Fruit fly (Drosophila melanogaster) whole organism, wandering third instar larva: ENCODE data around the gene fy.

Source experiments
- Abd-B ChIP-seq: fragments of >200 bp; optimal IDR thresholded peaks from 2 replicates; lab custom pipeline; 2017; ENCODE audit warnings: missing biosample characterization, missing genetic modification characterization
- CG32264 ChIP-seq: fragments of 200-800 bp; sonication (Bioruptor generic); optimal IDR thresholded peaks from 2 replicates; lab custom pipeline; 2016; ENCODE audit warnings: missing biosample characterization, missing genetic modification characterization
- CG9705 ChIP-seq: fragments of 200-800 bp; sonication (Bioruptor generic); optimal IDR thresholded peaks from 2 replicates; lab custom pipeline; 2018; ENCODE audit warnings: missing biosample characterization, mild to moderate bottlenecking, missing genetic modification characterization
- CrebA ChIP-seq: fragments of 200-800 bp; sonication (Bioruptor generic); optimal IDR thresholded peaks from 2 replicates; lab custom pipeline; 2016; ENCODE audit warnings: missing biosample characterization, mild to moderate bottlenecking, missing genetic modification characterization, borderline replicate concordance
- Dfd ChIP-seq: fragments of >200 bp; optimal IDR thresholded peaks from 2 replicates; lab custom pipeline; 2017; ENCODE audit warnings: missing biosample characterization, missing genetic modification characterization
- Dif ChIP-seq: fragments of 200-275, 200-300 bp; sonication (Bioruptor generic); optimal IDR thresholded peaks from 2 replicates; lab custom pipeline; 2018; ENCODE audit warnings: missing biosample characterization, missing genetic modification characterization; ENCODE audit not compliant: partially characterized antibody
- GATAd ChIP-seq: sonication (Bioruptor generic); optimal IDR thresholded peaks from 2 replicates; lab custom pipeline; 2016; ENCODE audit warnings: missing biosample characterization, missing genetic modification characterization
- HLH106 ChIP-seq: fragments of 200-800 bp; optimal IDR thresholded peaks from 3 replicates; lab custom pipeline; 2019; ENCODE audit warnings: missing biosample characterization, mild to moderate bottlenecking, missing genetic modification characterization, moderate library complexity
- Hnf4 ChIP-seq: fragments of 200-800 bp; sonication (Bioruptor generic); optimal IDR thresholded peaks from 2 replicates; lab custom pipeline; 2016; ENCODE audit warnings: missing biosample characterization, mild to moderate bottlenecking, missing genetic modification characterization
- Hr78 ChIP-seq: fragments of >200 bp; optimal IDR thresholded peaks from 2 replicates; lab custom pipeline; 2017; ENCODE audit warnings: missing biosample characterization, missing genetic modification characterization
- Hr83 ChIP-seq: fragments of 200-300 bp; sonication (Bioruptor generic); optimal IDR thresholded peaks from 2 replicates; lab custom pipeline; 2016; ENCODE audit warnings: missing biosample characterization, mild to moderate bottlenecking, missing genetic modification characterization, moderate library complexity; ENCODE audit not compliant: poor library complexity, severe bottlenecking
- Jra ChIP-seq: sonication (Bioruptor generic); optimal IDR thresholded peaks from 2 replicates; lab custom pipeline; 2016; ENCODE audit warnings: missing biosample characterization, missing genetic modification characterization
- Mio ChIP-seq: sonication (Bioruptor generic); optimal IDR thresholded peaks from 2 replicates; lab custom pipeline; 2016; ENCODE audit warnings: missing biosample characterization, missing genetic modification characterization
- Myc ChIP-seq: fragments of >200 bp; optimal IDR thresholded peaks from 2 replicates; lab custom pipeline; 2017
- N ChIP-seq: fragments of >200 bp; optimal IDR thresholded peaks from 2 replicates; lab custom pipeline; 2018; ENCODE audit warnings: missing biosample characterization, missing external identifiers, missing genetic modification characterization
- OdsH ChIP-seq: fragments of 200-800 bp; sonication (Bioruptor generic); optimal IDR thresholded peaks from 2 replicates; lab custom pipeline; 2016; ENCODE audit warnings: missing biosample characterization, mild to moderate bottlenecking, missing genetic modification characterization
- Rel ChIP-seq, 2 experiments: fragments of 200-800 bp; sonication (Bioruptor generic) in 1 of 2; optimal IDR thresholded peaks; 2 replicates in 1 of 2; 3 replicates in 1 of 2; lab custom pipeline; 2016 to 2019; ENCODE audit warnings: mild to moderate bottlenecking in 2 of 2, missing biosample characterization in 2 of 2, missing genetic modification characterization in 2 of 2, moderate library complexity in 1 of 2
- Sp1 ChIP-seq: fragments of 200-800 bp; sonication (Bioruptor generic); optimal IDR thresholded peaks from 3 replicates; lab custom pipeline; 2019; ENCODE audit warnings: missing biosample characterization, mild to moderate bottlenecking, missing genetic modification characterization, moderate library complexity
- Vsx2 ChIP-seq: fragments of 200-300, 225-300 bp; sonication (Bioruptor generic); optimal IDR thresholded peaks from 2 replicates; lab custom pipeline; 2018; ENCODE audit warnings: missing biosample characterization, missing genetic modification characterization; ENCODE audit not compliant: partially characterized antibody
- br ChIP-seq: fragments of 200-800 bp; sonication (Bioruptor generic); optimal IDR thresholded peaks from 2 replicates; lab custom pipeline; 2016; ENCODE audit warnings: missing biosample characterization, missing genetic modification characterization
- brk ChIP-seq: fragments of 200-800 bp; sonication (Bioruptor generic); optimal IDR thresholded peaks from 2 replicates; lab custom pipeline; 2016; ENCODE audit warnings: missing biosample characterization, mild to moderate bottlenecking, missing genetic modification characterization
- dl ChIP-seq, 2 experiments: fragments of 175-275, 200-275 bp in 1 of 2; fragments of 200-275 bp in 1 of 2; sonication (Bioruptor generic); optimal IDR thresholded peaks; lab custom pipeline; 2018; ENCODE audit warnings: mild to moderate bottlenecking in 2 of 2, missing biosample characterization in 2 of 2, missing genetic modification characterization in 2 of 2, moderate library complexity in 2 of 2; ENCODE audit not compliant: partially characterized antibody in 2 of 2, insufficient read depth in 1 of 2
- dmrt93B ChIP-seq: fragments of 200-800 bp; sonication (Bioruptor generic); optimal IDR thresholded peaks from 2 replicates; lab custom pipeline; 2018; ENCODE audit warnings: missing biosample characterization, mild to moderate bottlenecking, missing genetic modification characterization
- dsf ChIP-seq: sonication (Bioruptor generic); optimal IDR thresholded peaks from 2 replicates; lab custom pipeline; 2016; ENCODE audit warnings: missing biosample characterization, missing genetic modification characterization, borderline replicate concordance
- ey ChIP-seq: fragments of 200-800 bp; sonication (Bioruptor generic); optimal IDR thresholded peaks from 2 replicates; lab custom pipeline; 2016; ENCODE audit warnings: missing biosample characterization, missing genetic modification characterization
- foxo ChIP-seq, 2 experiments: fragments of 200-800 bp; sonication (Bioruptor generic); optimal IDR thresholded peaks; 2 replicates in 1 of 2; 3 replicates in 1 of 2; lab custom pipeline; 2016 to 2017; ENCODE audit warnings: missing biosample characterization in 2 of 2, missing genetic modification characterization in 2 of 2
- fru ChIP-seq: fragments of 200-800 bp; sonication (Bioruptor generic); optimal IDR thresholded peaks from 3 replicates; lab custom pipeline; 2016; ENCODE audit warnings: missing biosample characterization, mild to moderate bottlenecking, missing genetic modification characterization
- h ChIP-seq: fragments of 200-800 bp; sonication (Bioruptor generic); optimal IDR thresholded peaks from 3 replicates; lab custom pipeline; 2016; ENCODE audit warnings: missing biosample characterization, mild to moderate bottlenecking, missing genetic modification characterization
- jim ChIP-seq: fragments of 175-275, 200-325 bp; sonication (Bioruptor generic); optimal IDR thresholded peaks from 2 replicates; lab custom pipeline; 2016; ENCODE audit warnings: missing biosample characterization, mild to moderate bottlenecking, missing genetic modification characterization
- lola ChIP-seq: fragments of >200 bp; optimal IDR thresholded peaks from 2 replicates; lab custom pipeline; 2017; ENCODE audit warnings: missing biosample characterization, missing genetic modification characterization
- pan ChIP-seq: fragments of >200 bp; optimal IDR thresholded peaks from 2 replicates; lab custom pipeline; 2017
- psq ChIP-seq: fragments of 200-800 bp; sonication (Bioruptor generic); optimal IDR thresholded peaks from 3 replicates; lab custom pipeline; 2017; ENCODE audit warnings: missing biosample characterization, mild to moderate bottlenecking, missing genetic modification characterization, moderate library complexity
- rgr ChIP-seq: fragments of 200-800 bp; sonication (Bioruptor generic); optimal IDR thresholded peaks from 3 replicates; lab custom pipeline; 2016; ENCODE audit warnings: missing biosample characterization, mild to moderate bottlenecking, missing genetic modification characterization
- sage ChIP-seq: fragments of 200-800 bp; sonication (Bioruptor generic); optimal IDR thresholded peaks from 2 replicates; lab custom pipeline; 2016; ENCODE audit warnings: missing biosample characterization, mild to moderate bottlenecking, missing genetic modification characterization
- sv ChIP-seq: fragments of 200-800 bp; sonication (Bioruptor generic); optimal IDR thresholded peaks from 3 replicates; lab custom pipeline; 2016; ENCODE audit warnings: missing biosample characterization, missing genetic modification characterization
- tai ChIP-seq: sonication (Bioruptor generic); optimal IDR thresholded peaks from 2 replicates; lab custom pipeline; 2016; ENCODE audit warnings: missing biosample characterization, missing genetic modification characterization
- usp ChIP-seq: fragments of >200 bp; optimal IDR thresholded peaks from 2 replicates; lab custom pipeline; 2017; ENCODE audit warnings: missing biosample characterization, missing genetic modification characterization
- woc ChIP-seq: sonication (Bioruptor generic); optimal IDR thresholded peaks from 2 replicates; lab custom pipeline; 2016; ENCODE audit warnings: missing biosample characterization, mild to moderate bottlenecking, missing genetic modification characterization

The fy gene

dm6 chr2L:8382646-8383045 is 20.4 kb downstream of the fy start, which contains the start of the genes CG13392 and Rcd4:
CG13392 (minus strand) TSS chr2L:8382807.
Rcd4 (plus strand) TSS chr2L:8382861.
- TF ChIP-seq fru = peak; percentile 90
- TF ChIP-seq Dif = no peak
- no peak for TF ChIP-seq N (GFP tag; lab: Kevin White, UChicago)
- no peak for TF ChIP-seq CrebA
- peak; percentile 49 for TF ChIP-seq CG32264
- TF ChIP-seq br (GFP tag; lab: Kevin White, UChicago) = peak; percentile 85
- TF ChIP-seq Myc = peak; percentile 46
- TF ChIP-seq OdsH (GFP tag; lab: Kevin White, UChicago) = peak; percentile 74
- TF ChIP-seq jim (GFP tag; lab: Kevin White, UChicago) = peak; percentile 36
- no peak for TF ChIP-seq tai (GFP tag; lab: Kevin White, UChicago)
- peak; percentile 68 for TF ChIP-seq HLH106
- TF ChIP-seq sage = peak; percentile 46
- peak; percentile 92 for TF ChIP-seq Hnf4 (GFP tag; lab: Kevin White, UChicago)
- no peak for TF ChIP-seq Hr78
- no peak for TF ChIP-seq usp (GFP tag; lab: Kevin White, UChicago)
- peak; percentile 24 to 88 for TF ChIP-seq foxo (GFP tag; optimal IDR thresholded peaks at IDR 0.05; lab: Kevin White, UChicago)
- TF ChIP-seq h (GFP tag; lab: Kevin White, UChicago) = peak; percentile 87
- TF ChIP-seq brk (GFP tag; lab: Kevin White, UChicago) = peak; percentile 84
- TF ChIP-seq Hr83 = peak; percentile 94
- TF ChIP-seq woc (GFP tag; lab: Kevin White, UChicago) = peak; percentile 45
- peak; percentile 37 for TF ChIP-seq CG9705 (GFP tag; lab: Kevin White, UChicago)
- peak; percentile 64 for TF ChIP-seq Sp1
- TF ChIP-seq Mio (GFP tag; lab: Kevin White, UChicago) = peak; percentile 23
- TF ChIP-seq Rel (GFP tag; optimal IDR thresholded peaks at IDR 0.05; lab: Kevin White, UChicago) = no peak
- peak; percentile 76 for TF ChIP-seq Rel (tag; optimal IDR thresholded peaks at IDR 0.05; lab: Kevin White, UChicago)
- TF ChIP-seq rgr (GFP tag; lab: Kevin White, UChicago) = peak; percentile 90
- peak; percentile 71 for TF ChIP-seq sv (GFP tag; lab: Kevin White, UChicago)
- peak; percentile 30 for TF ChIP-seq dsf
- peak; percentile 26 for TF ChIP-seq dmrt93B (GFP tag; lab: Kevin White, UChicago)
- TF ChIP-seq Jra (GFP tag; lab: Kevin White, UChicago) = peak; percentile 83
- TF ChIP-seq Dfd (GFP tag; lab: Kevin White, UChicago) = no peak
- TF ChIP-seq psq (GFP tag; lab: Kevin White, UChicago) = peak; percentile 70
- peak; percentile 73 for TF ChIP-seq ey (GFP tag; lab: Kevin White, UChicago)
- TF ChIP-seq, all 38 proteins: peak for 25

- TF ChIP-seq tai (GFP tag; lab: Kevin White, UChicago) (no peak), Dif (no peak), Abd-B (GFP tag; lab: Kevin White, UChicago) (no peak), CrebA (no peak), dsf (peak; percentile 15), rgr (GFP tag; lab: Kevin White, UChicago) (peak; percentile 69), psq (GFP tag; lab: Kevin White, UChicago) (peak; percentile 52), Rel (GFP tag; optimal IDR thresholded peaks at IDR 0.05; lab: Kevin White, UChicago) (no peak), Rel (tag; optimal IDR thresholded peaks at IDR 0.05; lab: Kevin White, UChicago) (peak; percentile 24), Hnf4 (GFP tag; lab: Kevin White, UChicago) (peak; percentile 76), br (GFP tag; lab: Kevin White, UChicago) (peak; percentile 42), CG32264 (no peak), N (GFP tag; lab: Kevin White, UChicago) (no peak), brk (GFP tag; lab: Kevin White, UChicago) (peak; percentile 65), Hr78 (no peak), Hr83 (no peak), Mio (GFP tag; lab: Kevin White, UChicago) (no peak), ey (GFP tag; lab: Kevin White, UChicago) (peak; percentile 42), Vsx2 (GFP tag; lab: Kevin White, UChicago) (no peak), h (GFP tag; lab: Kevin White, UChicago) (peak; percentile 76), GATAd (GFP tag; lab: Kevin White, UChicago) (no peak), HLH106 (peak; percentile 53), dl (GFP tag; optimal IDR thresholded peaks at IDR 0.05; lab: Kevin White, UChicago; ENCODE audit: insufficient read depth in 1 of 2, partially characterized antibody in 2 of 2) (no peak), pan (lab: Kevin White, UChicago) (no peak), Dfd (GFP tag; lab: Kevin White, UChicago) (no peak), lola (GFP tag; lab: Kevin White, UChicago) (no peak), dmrt93B (GFP tag; lab: Kevin White, UChicago) (no peak), jim (GFP tag; lab: Kevin White, UChicago) (no peak), woc (GFP tag; lab: Kevin White, UChicago) (peak; percentile 57), fru (peak; percentile 63), CG9705 (GFP tag; lab: Kevin White, UChicago) (peak; percentile 40), Jra (GFP tag; lab: Kevin White, UChicago) (peak; percentile 31), sage (peak; percentile 70), foxo (GFP tag; optimal IDR thresholded peaks at IDR 0.05; lab: Kevin White, UChicago) (peak in 1 of 2 experiments; percentile 66), Myc (no peak), OdsH (GFP tag; lab: Kevin White, UChicago) (peak; percentile 57), Sp1 (peak; percentile 56), usp (GFP tag; lab: Kevin White, UChicago) (no peak), sv (GFP tag; lab: Kevin White, UChicago) (peak; percentile 30)
These were observed 21.5 kb downstream of the fy start, which contains the start of gene AlaRS for dm6 chr2L:8381508-8382036. AlaRS (minus strand) TSS chr2L:8381764.
